Worm (Caenorhabditis elegans) whole organism, late embryonic: ENCODE data around the gene cpl-1.

Experiments used
- Y22D7AL.16 ChIP-seq: sonication (generic microtip); optimal IDR thresholded peaks from 2 replicates; lab custom pipeline; 2016; ENCODE audit warnings: missing genetic modification characterization, missing compliant biosample characterization
- ceh-24 ChIP-seq: sonication (generic microtip); optimal IDR thresholded peaks from 2 replicates; lab custom pipeline; 2016; ENCODE audit warnings: mild to moderate bottlenecking, missing genetic modification characterization, missing compliant biosample characterization
- ets-4 ChIP-seq: sonication (generic microtip); optimal IDR thresholded peaks from 2 replicates; lab custom pipeline; 2016; ENCODE audit warnings: missing genetic modification characterization, missing compliant biosample characterization
- lin-11 ChIP-seq: fragments of 200-800 bp; sonication (Bioruptor generic); optimal IDR thresholded peaks from 2 replicates; lab custom pipeline; 2018; ENCODE audit warnings: mild to moderate bottlenecking, missing genetic modification characterization, missing compliant biosample characterization
- madf-2 ChIP-seq: sonication (generic microtip); optimal IDR thresholded peaks from 2 replicates; lab custom pipeline; 2017; ENCODE audit warnings: missing genetic modification characterization, missing compliant biosample characterization
- nfya-1 ChIP-seq: sonication (generic microtip); optimal IDR thresholded peaks from 2 replicates; lab custom pipeline; 2017; ENCODE audit warnings: missing genetic modification characterization, mild to moderate bottlenecking, missing compliant biosample characterization, antibody characterized with exemption, moderate library complexity
- nhr-232 ChIP-seq: sonication (generic microtip); optimal IDR thresholded peaks from 2 replicates; lab custom pipeline; 2016; ENCODE audit warnings: missing genetic modification characterization, missing compliant biosample characterization
- pag-3 ChIP-seq: sonication (generic microtip); optimal IDR thresholded peaks from 2 replicates; lab custom pipeline; 2016; ENCODE audit warnings: missing compliant biosample characterization, missing genetic modification characterization, borderline replicate concordance
- tbx-2 ChIP-seq: sonication (generic microtip); optimal IDR thresholded peaks from 2 replicates; lab custom pipeline; 2016; ENCODE audit warnings: missing genetic modification characterization, missing compliant biosample characterization

DNA sequence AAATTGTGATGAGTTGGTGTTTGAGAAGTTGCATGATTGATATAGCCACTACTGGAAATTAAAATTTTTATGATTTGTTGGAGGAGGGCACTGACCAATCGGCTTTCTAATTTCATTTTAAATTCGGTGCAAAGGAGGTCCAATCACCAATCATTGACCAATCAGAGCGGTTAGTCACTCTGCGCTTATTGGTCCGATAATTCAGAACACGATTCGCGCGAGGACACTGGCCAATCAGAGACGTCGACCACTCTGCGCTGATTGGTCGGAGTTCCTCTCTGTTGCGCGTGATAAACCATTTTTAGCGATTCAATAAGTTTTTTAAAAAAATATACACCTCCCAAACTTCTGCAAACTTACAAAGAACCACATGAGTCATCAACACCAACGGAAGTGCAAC lies 4.7 kb upstream of the cpl-1 start:
- TF ChIP-seq Y22D7AL.16 (tag; lab: Kevin White, UChicago) (no peak), madf-2 (tag; lab: Kevin White, UChicago) (no peak), nfya-1 (tag; lab: Kevin White, UChicago) (peak; percentile 64), lin-11 (tag; lab: Kevin White, UChicago) (no peak), ceh-24 (no peak), nhr-232 (tag; lab: Kevin White, UChicago) (no peak), pag-3 (tag; lab: Kevin White, UChicago) (no peak), tbx-2 (tag; lab: Kevin White, UChicago) (no peak), ets-4 (tag; lab: Kevin White, UChicago) (no peak)
